Fruit fly (Drosophila melanogaster): Measurements from ENCODE around the gene Ctps.

Gene Ctps

dm6 chr3L:15107776-15108379, 10.2 kb downstream of the Ctps start (continued):
- TF ChIP-seq Deaf1 (tag; optimal IDR thresholded peaks at IDR 0.05) = no peak
- TF ChIP-seq ttk (GFP tag; IDR thresholded peaks at IDR 0.05) = no peak
- no peak for TF ChIP-seq ftz-f1 (GFP tag; optimal IDR thresholded peaks at IDR 0.05)
- TF ChIP-seq Camta (GFP tag; optimal IDR thresholded peaks at IDR 0.05) = no peak
- no peak for TF ChIP-seq CG7987 (GFP tag; optimal IDR thresholded peaks at IDR 0.05)
- TF ChIP-seq CG10979 (tag; optimal IDR thresholded peaks at IDR 0.05) = peak; percentile 80
- TF ChIP-seq unc-4 (GFP tag; IDR thresholded peaks at IDR 0.05; ENCODE audit: partially characterized antibody) = no peak
- no peak for TF ChIP-seq Sin3A (optimal IDR thresholded peaks at IDR 0.05)
- peak; percentile 5; the same call in 1 of the 4 replicates for TF ChIP-seq Gug (GFP tag; IDR thresholded peaks at IDR 0.05)
- TF ChIP-seq gem (tag; optimal IDR thresholded peaks at IDR 0.05) = peak; percentile 79
- no peak for TF ChIP-seq CG9932 (GFP tag; IDR thresholded peaks at IDR 0.05)
- no peak for TF ChIP-seq CG4404 (GFP tag; IDR thresholded peaks at IDR 0.05)
- no peak for TF ChIP-seq CG17912 (GFP tag; optimal IDR thresholded peaks at IDR 0.05)
- no peak for TF ChIP-seq lab (GFP tag; optimal IDR thresholded peaks at IDR 0.05)
- TF ChIP-seq Xbp1 (GFP tag; optimal IDR thresholded peaks at IDR 0.05) = peak; percentile 45
- TF ChIP-seq Side (GFP tag; optimal IDR thresholded peaks at IDR 0.05) = no peak
- TF ChIP-seq CG10654 (GFP tag; optimal IDR thresholded peaks at IDR 0.05) = peak; percentile 9
- TF ChIP-seq ci (GFP tag; IDR thresholded peaks at IDR 0.05) = peak; percentile 36; the same call in 1 of the 3 replicates
- TF ChIP-seq CG12236 (GFP tag; optimal IDR thresholded peaks at IDR 0.05) = no peak
- no peak for TF ChIP-seq CG14667 (GFP tag; IDR thresholded peaks at IDR 0.05)
- no peak for TF ChIP-seq CG15011 (GFP tag; optimal IDR thresholded peaks at IDR 0.05)
- no peak for TF ChIP-seq kay (GFP tag; optimal IDR thresholded peaks at IDR 0.05)
- 0 out of 2 replicates have a peak, but pooled peaks have one; percentile 24 for TF ChIP-seq dimm (GFP tag; IDR thresholded peaks at IDR 0.05)
- TF ChIP-seq Dek (tag; optimal IDR thresholded peaks at IDR 0.05) = no peak
- TF ChIP-seq sob (GFP tag; IDR thresholded peaks at IDR 0.05) = no peak
- no peak for TF ChIP-seq sna (GFP tag; IDR thresholded peaks at IDR 0.05; ENCODE audit: partially characterized antibody)
- no peak for TF ChIP-seq CG32767 (GFP tag; IDR thresholded peaks at IDR 0.05)
- TF ChIP-seq CG7745 (tag; optimal IDR thresholded peaks at IDR 0.05) = no peak
- no peak for TF ChIP-seq gsb (GFP tag; IDR thresholded peaks at IDR 0.05)
- no peak for TF ChIP-seq lov (optimal IDR thresholded peaks at IDR 0.05)
- no peak for TF ChIP-seq lov (GFP tag; IDR thresholded peaks at IDR 0.05)
- no peak; the same call in 2 of the 3 replicates for TF ChIP-seq CG7357 (GFP tag; IDR thresholded peaks at IDR 0.05)
- TF ChIP-seq hb (GFP tag; IDR thresholded peaks at IDR 0.05; ENCODE audit: partially characterized antibody) = no peak
- no peak for TF ChIP-seq emc (GFP tag; optimal IDR thresholded peaks at IDR 0.05)
- TF ChIP-seq tap (tag; optimal IDR thresholded peaks at IDR 0.05) = peak; percentile 32
- no peak for TF ChIP-seq slp2 (GFP tag; optimal IDR thresholded peaks at IDR 0.05)
- peak; percentile 86 for TF ChIP-seq CG18262 (tag; optimal IDR thresholded peaks at IDR 0.05)
- no peak for TF ChIP-seq CG9876 (GFP tag; optimal IDR thresholded peaks at IDR 0.05)
- no peak for TF ChIP-seq tna (GFP tag; IDR thresholded peaks at IDR 0.05; ENCODE audit: partially characterized antibody)
- TF ChIP-seq CG11247 (GFP tag; IDR thresholded peaks at IDR 0.05) = no peak
- TF ChIP-seq CG1529 (GFP tag; optimal IDR thresholded peaks at IDR 0.05) = peak; percentile 58
- TF ChIP-seq HHEX (GFP tag; optimal IDR thresholded peaks at IDR 0.05) = no peak
- TF ChIP-seq Meics (GFP tag; optimal IDR thresholded peaks at IDR 0.05) = peak; percentile 35
- TF ChIP-seq CG16815 (GFP tag; optimal IDR thresholded peaks at IDR 0.05) = peak; percentile 59
- TF ChIP-seq CG13894 (tag; optimal IDR thresholded peaks at IDR 0.05) = no peak
- TF ChIP-seq Atf3 (GFP tag; optimal IDR thresholded peaks at IDR 0.05) = no peak
- peak; percentile 37 for TF ChIP-seq bab2 (GFP tag; optimal IDR thresholded peaks at IDR 0.05)
- TF ChIP-seq CG18599 (GFP tag; optimal IDR thresholded peaks at IDR 0.05) = peak; percentile 56
- no peak for TF ChIP-seq CG17802 (tag; optimal IDR thresholded peaks at IDR 0.05)
- TF ChIP-seq NfI (GFP tag; optimal IDR thresholded peaks at IDR 0.05) = peak; percentile 40
- TF ChIP-seq CG12659 (GFP tag; optimal IDR thresholded peaks at IDR 0.05) = no peak

All from whole organism, embryonic.